Fruit fly (Drosophila melanogaster): Measurements from ENCODE around the gene CG10943.

- TF ChIP-seq Jra (GFP tag; optimal IDR thresholded peaks at IDR 0.05) (peak; percentile 97), h (GFP tag; optimal IDR thresholded peaks at IDR 0.05) (peak; percentile 99), rgr (GFP tag; optimal IDR thresholded peaks at IDR 0.05) (peak; percentile 99), ey (GFP tag; optimal IDR thresholded peaks at IDR 0.05) (peak; percentile 99)
Measured at dm6 chr3L:12843056-12843799, 19.5 kb downstream of the CG10943 start, which contains the start of gene nebu.
